Worm (Caenorhabditis elegans) whole organism, L2 larva: ENCODE data around the gene F08F8.11.

Experiments
- nhr-237 ChIP-seq: fragments of 150-350 bp; optimal IDR thresholded peaks from 2 replicates; lab custom pipeline; 2014; ENCODE audit warnings: missing biosample characterization, missing genetic modification characterization
- ztf-1 ChIP-seq: fragments of 200-800 bp; sonication (Bioruptor generic); conservative IDR thresholded peaks from 2 replicates; pipeline ENCODE4 v1.3.6; 2022; ENCODE audit warnings: missing genetic modification characterization, missing compliant biosample characterization

- TF ChIP-seq nhr-237 (tag; lab: Kevin White, UChicago) (no peak), ztf-1 (GFP tag; lab: Robert Waterston, UW) (no peak)
These were observed 29.7 kb downstream of the F08F8.11 start, which contains the start of gene lgc-50 for ce11 chrIII:7395354-7395753.
